Worm (Caenorhabditis elegans): ENCODE results near the gene ess-2.

ess-2 gene

ce11 chrIII:8439312-8439711, 50.8 kb downstream of the ess-2 start, which contains the start of gene pqn-96:
pqn-96 (minus strand) TSS chrIII:8439412.
- no peak for TF ChIP-seq pes-1 (GFP tag; IDR thresholded peaks at IDR 0.05)
- TF ChIP-seq B0310.2 (tag; optimal IDR thresholded peaks at IDR 0.05), result no peak
- TF ChIP-seq hnd-1 (tag; optimal IDR thresholded peaks at IDR 0.05), result no peak
- TF ChIP-seq F13C5.2 (tag; optimal IDR thresholded peaks at IDR 0.05), result no peak
- TF ChIP-seq tbx-37 (GFP tag; conservative IDR thresholded peaks at IDR 0.05), result no peak
- no peak for TF ChIP-seq aly-1 (tag; optimal IDR thresholded peaks at IDR 0.05)
- TF ChIP-seq hmbx-1 (tag; optimal IDR thresholded peaks at IDR 0.05), result no peak
- no peak for TF ChIP-seq hmg-4 (GFP tag; optimal IDR thresholded peaks at IDR 0.05)
- TF ChIP-seq flt-1 (GFP tag; IDR thresholded peaks at IDR 0.05), result no peak
- no peak for TF ChIP-seq sea-1 (GFP tag; conservative IDR thresholded peaks at IDR 0.05)
- TF ChIP-seq ceh-13 (GFP tag; optimal IDR thresholded peaks at IDR 0.05), result no peak
- no peak for TF ChIP-seq ama-1 (optimal IDR thresholded peaks at IDR 0.05)

Measured in whole organism, early embryonic.